Fruit fly (Drosophila melanogaster): ENCODE data around the gene CG15332.

DNA sequence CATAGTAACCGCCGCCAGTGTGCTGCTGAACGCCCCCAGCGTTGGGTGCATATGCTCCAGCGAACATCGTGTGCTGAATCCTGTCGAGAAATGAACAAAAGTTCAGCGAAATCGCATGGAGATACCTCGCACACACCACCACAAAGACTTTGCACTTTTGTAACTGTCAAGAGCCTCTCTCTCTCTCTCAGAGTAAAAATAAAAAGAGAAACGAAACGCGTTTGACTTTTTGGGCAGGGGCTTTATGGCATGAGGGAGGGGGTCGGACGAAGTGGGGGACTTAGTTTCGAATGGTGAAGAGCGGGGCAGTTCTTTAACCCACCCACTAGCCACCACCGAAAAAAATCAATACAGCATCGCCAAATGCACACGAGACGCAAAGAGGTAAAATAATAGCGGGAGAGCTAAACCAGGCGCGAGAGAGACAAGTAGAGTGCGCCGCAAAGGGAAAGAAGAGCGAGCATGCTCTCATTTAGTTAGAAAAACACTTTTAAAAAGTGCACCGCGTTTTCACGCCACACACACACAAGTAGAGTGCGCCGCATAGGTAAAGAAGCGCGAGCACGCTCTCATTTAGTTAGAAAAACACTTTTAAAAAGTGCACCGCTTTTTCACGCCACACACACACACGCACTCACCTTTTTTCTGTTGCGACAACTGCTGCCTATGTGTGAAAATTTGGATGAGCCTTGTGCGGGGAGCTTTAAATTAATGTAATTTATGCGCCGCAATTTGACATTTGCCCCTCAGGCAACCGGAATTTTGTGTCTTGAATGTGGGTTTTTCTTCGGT lies 25.4 kb downstream of the CG15332 start:
- TF ChIP-seq Myc (optimal IDR thresholded peaks at IDR 0.05), result no peak
- no peak for TF ChIP-seq h (optimal IDR thresholded peaks at IDR 0.05)
- no peak for TF ChIP-seq ttk (optimal IDR thresholded peaks at IDR 0.05)
- no peak for TF ChIP-seq psq (optimal IDR thresholded peaks at IDR 0.05)
- no peak for TF ChIP-seq insv (optimal IDR thresholded peaks at IDR 0.05)

All from Kc167 (cell line).